Worm (Caenorhabditis elegans): Measurements from ENCODE around the gene T09F5.20.

T09F5.20 gene

ce11 chrV:15190903-15191302 lies 43.2 kb upstream of the T09F5.20 start, which contains the start of gene Y75B12B.11 (continued):
- TF ChIP-seq nhr-76 (tag; optimal IDR thresholded peaks at IDR 0.05) (no peak), unc-86 (tag; optimal IDR thresholded peaks at IDR 0.05) (peak; percentile 40), C34B4.2 (tag; optimal IDR thresholded peaks at IDR 0.05) (peak; percentile 29), efl-1 (optimal IDR thresholded peaks at IDR 0.05) (peak; percentile 57 to 80), efl-1 (GFP tag; optimal IDR thresholded peaks at IDR 0.05 in 1 of 2) (peak; percentile 72 to 98), tbx-2 (tag; optimal IDR thresholded peaks at IDR 0.05) (peak; percentile 66), pag-3 (tag; optimal IDR thresholded peaks at IDR 0.05; ENCODE audit: borderline replicate concordance, insufficient read depth) (no peak), nhr-20 (tag; optimal IDR thresholded peaks at IDR 0.05) (peak; percentile 79), unc-130 (tag; optimal IDR thresholded peaks at IDR 0.05) (no peak), egl-27 (tag; optimal IDR thresholded peaks at IDR 0.05) (no peak), ets-5 (GFP tag; IDR thresholded peaks at IDR 0.05) (no peak), swsn-7 (tag; optimal IDR thresholded peaks at IDR 0.05) (peak; percentile 70), xbp-1 (tag; optimal IDR thresholded peaks at IDR 0.05) (peak; percentile 57), alr-1 (tag; optimal IDR thresholded peaks at IDR 0.05; ENCODE audit: borderline replicate concordance) (no peak), mef-2 (tag; optimal IDR thresholded peaks at IDR 0.05) (peak; percentile 39), fkh-4 (tag; optimal IDR thresholded peaks at IDR 0.05; ENCODE audit: borderline replicate concordance) (peak; percentile 9), ces-1 (GFP tag; optimal IDR thresholded peaks at IDR 0.05) (no peak), lin-15B (tag; optimal IDR thresholded peaks at IDR 0.05) (peak; percentile 49), mep-1 (tag; optimal IDR thresholded peaks at IDR 0.05) (peak; percentile 79), nhr-71 (tag; optimal IDR thresholded peaks at IDR 0.05) (peak; percentile 87), lir-3 (tag; optimal IDR thresholded peaks at IDR 0.05; ENCODE audit: poor library complexity) (peak; percentile 51), lin-14 (GFP tag; optimal IDR thresholded peaks at IDR 0.05) (peak; percentile 63), ztf-11 (tag; optimal IDR thresholded peaks at IDR 0.05) (peak in 1 of 2 experiments; percentile 33), fkh-10 (GFP tag; optimal IDR thresholded peaks at IDR 0.05) (no peak), hpl-2 (GFP tag; optimal IDR thresholded peaks at IDR 0.05) (peak; percentile 11), pqm-1 (tag; optimal IDR thresholded peaks at IDR 0.05) (no peak), nhr-28 (tag; optimal IDR thresholded peaks at IDR 0.05) (no peak), lsy-2 (tag; optimal IDR thresholded peaks at IDR 0.05) (peak; percentile 57 to 67), ztf-4 (tag; optimal IDR thresholded peaks at IDR 0.05) (peak; percentile 78), isw-1 (GFP tag; IDR thresholded peaks at IDR 0.05) (no peak), unc-30 (tag; optimal IDR thresholded peaks at IDR 0.05) (no peak)

- TF ChIP-seq lin-14 (GFP tag; optimal IDR thresholded peaks at IDR 0.05) = peak; percentile 92
- TF ChIP-seq F16B12.6 (tag; optimal IDR thresholded peaks at IDR 0.05) = peak; percentile 74
- TF ChIP-seq nhr-237 (tag; optimal IDR thresholded peaks at IDR 0.05) = peak; percentile 77
- TF ChIP-seq ces-1 (GFP tag; optimal IDR thresholded peaks at IDR 0.05) = no peak
- peak; percentile 74 for TF ChIP-seq snpc-4 (tag; optimal IDR thresholded peaks at IDR 0.05)
- peak; percentile 95 for TF ChIP-seq nhr-71 (tag; optimal IDR thresholded peaks at IDR 0.05)
- TF ChIP-seq fkh-8 (tag; optimal IDR thresholded peaks at IDR 0.05) = peak; percentile 89
- TF ChIP-seq ets-5 (GFP tag; IDR thresholded peaks at IDR 0.05) = no peak
- peak; percentile 79 for TF ChIP-seq egl-13 (tag; optimal IDR thresholded peaks at IDR 0.05)
- peak; percentile 57 for TF ChIP-seq vab-15 (tag; optimal IDR thresholded peaks at IDR 0.05)
- TF ChIP-seq isw-1 (GFP tag; IDR thresholded peaks at IDR 0.05) = peak; percentile 91
- peak; percentile 95 for TF ChIP-seq nhr-47 (tag; optimal IDR thresholded peaks at IDR 0.05)
- TF ChIP-seq aha-1 (tag; optimal IDR thresholded peaks at IDR 0.05) = peak; percentile 56
- TF ChIP-seq ceh-90 (tag; optimal IDR thresholded peaks at IDR 0.05) = no peak
- peak; percentile 92 for TF ChIP-seq mep-1 (tag; optimal IDR thresholded peaks at IDR 0.05)
- no peak for TF ChIP-seq Y116A8C.19 (tag; optimal IDR thresholded peaks at IDR 0.05; ENCODE audit: borderline replicate concordance)
- TF ChIP-seq lin-39 (tag; optimal IDR thresholded peaks at IDR 0.05) = peak; percentile 86
- TF ChIP-seq lin-15B (tag; optimal IDR thresholded peaks at IDR 0.05) = peak; percentile 96
- TF ChIP-seq pqm-1 (tag; optimal IDR thresholded peaks at IDR 0.05) = no peak
- TF ChIP-seq snu-23 (GFP tag; optimal IDR thresholded peaks at IDR 0.05) = peak; percentile 96
- TF ChIP-seq alr-1 (tag; optimal IDR thresholded peaks at IDR 0.05; ENCODE audit: borderline replicate concordance) = no peak
- 0 out of 2 replicates have a peak, but pooled peaks have one; percentile 26 for TF ChIP-seq mab-9 (GFP tag; IDR thresholded peaks at IDR 0.05)
- TF ChIP-seq unc-30 (tag; optimal IDR thresholded peaks at IDR 0.05) = no peak
- TF ChIP-seq lin-35 (GFP tag; optimal IDR thresholded peaks at IDR 0.05) = peak; percentile 100
- peak; percentile 95 for TF ChIP-seq nhr-85 (tag)
- TF ChIP-seq skn-1 (tag; optimal IDR thresholded peaks at IDR 0.05) = peak; percentile 90
- TF ChIP-seq nhr-20 (tag; optimal IDR thresholded peaks at IDR 0.05) = peak; percentile 93
- TF ChIP-seq mef-2 (tag; optimal IDR thresholded peaks at IDR 0.05) = peak; percentile 73
- TF ChIP-seq tbx-2 (tag; optimal IDR thresholded peaks at IDR 0.05) = peak; percentile 94
- TF ChIP-seq nhr-11 (tag; optimal IDR thresholded peaks at IDR 0.05) = peak; percentile 50
- TF ChIP-seq ama-1 (optimal IDR thresholded peaks at IDR 0.05) = peak; percentile 66
- peak; percentile 56 for TF ChIP-seq fkh-10 (GFP tag; optimal IDR thresholded peaks at IDR 0.05)
- no peak for TF ChIP-seq nhr-12 (tag; optimal IDR thresholded peaks at IDR 0.05)
- TF ChIP-seq irx-1 (tag; optimal IDR thresholded peaks at IDR 0.05) = peak; percentile 83
Observed at ce11 chrV:15189567-15189966, 41.9 kb upstream of the T09F5.20 start, which contains the start of gene cyn-3. cyn-3 (plus strand) TSS chrV:15189927.
